Fruit fly (Drosophila melanogaster) whole organism, prepupa: ENCODE data around the gene Vps15.
A peak's percentile ranks its signal among the peaks of the same experiment; 100 is the strongest.

ENCODE experiments used
- Blimp-1 ChIP-seq: fragments of 200-800 bp; sonication (Bioruptor generic); optimal IDR thresholded peaks from 3 replicates; lab custom pipeline; 2017; ENCODE audit warnings: missing biosample characterization, missing genetic modification characterization, mild to moderate bottlenecking, moderate library complexity, missing genetic modification reagents
- CG10631 ChIP-seq: fragments of 200-800 bp; sonication (Bioruptor generic); optimal IDR thresholded peaks from 2 replicates; lab custom pipeline; 2016; ENCODE audit warnings: missing biosample characterization, missing genetic modification characterization
- CG11762 ChIP-seq: fragments of 200-800 bp; sonication (Bioruptor generic); optimal IDR thresholded peaks from 3 replicates; lab custom pipeline; 2016; ENCODE audit warnings: missing biosample characterization, missing genetic modification characterization; ENCODE audit not compliant: insufficient read depth
- CG15336 ChIP-seq: fragments of 200-800 bp; sonication (Bioruptor generic); IDR thresholded peaks from 2 replicates; pipeline ENCODE4 v1.3.6; 2022; ENCODE audit warnings: missing biosample characterization, missing genetic modification characterization
- CG16779 ChIP-seq: fragments of 200-800 bp; sonication (Bioruptor generic); optimal IDR thresholded peaks from 3 replicates; lab custom pipeline; 2017; ENCODE audit warnings: missing biosample characterization, mild to moderate bottlenecking, missing genetic modification characterization
- CG3032 ChIP-seq: fragments of 200-800 bp; optimal IDR thresholded peaks from 2 replicates; lab custom pipeline; 2019; ENCODE audit warnings: missing biosample characterization, mild to moderate bottlenecking, missing genetic modification characterization, moderate library complexity
- CG31627 ChIP-seq: fragments of 200-800 bp; sonication (Bioruptor generic); optimal IDR thresholded peaks from 3 replicates; lab custom pipeline; 2016; ENCODE audit warnings: missing biosample characterization, missing genetic modification characterization
- CG32006 ChIP-seq: fragments of 200-800 bp; sonication (Bioruptor generic); optimal IDR thresholded peaks from 3 replicates; lab custom pipeline; 2017; ENCODE audit warnings: missing biosample characterization, mild to moderate bottlenecking, missing genetic modification characterization
- CG34406 ChIP-seq: fragments of 200-800 bp; sonication (Bioruptor generic); optimal IDR thresholded peaks from 3 replicates; lab custom pipeline; 2016; ENCODE audit warnings: missing biosample characterization, missing genetic modification characterization
- CG3919 ChIP-seq: fragments of 200-800 bp; sonication (Bioruptor generic); optimal IDR thresholded peaks from 3 replicates; lab custom pipeline; 2016; ENCODE audit warnings: missing biosample characterization, missing genetic modification characterization
- CG4318 ChIP-seq: fragments of 200-800 bp; sonication (Bioruptor generic); optimal IDR thresholded peaks from 3 replicates; lab custom pipeline; 2017; ENCODE audit warnings: missing biosample characterization, mild to moderate bottlenecking, missing genetic modification characterization
- CG6808 ChIP-seq: fragments of 200-800 bp; sonication (Bioruptor generic); optimal IDR thresholded peaks from 3 replicates; lab custom pipeline; 2017; ENCODE audit warnings: missing biosample characterization, missing genetic modification characterization, mild to moderate bottlenecking, moderate library complexity, missing genetic modification reagents
- CG6854 ChIP-seq: fragments of 200-800 bp; sonication (Bioruptor generic); optimal IDR thresholded peaks from 2 replicates; lab custom pipeline; 2017; ENCODE audit warnings: missing biosample characterization, mild to moderate bottlenecking, missing genetic modification characterization
- CG7368 ChIP-seq: fragments of 200-800 bp; sonication (Bioruptor generic); optimal IDR thresholded peaks from 3 replicates; lab custom pipeline; 2016; ENCODE audit warnings: missing biosample characterization, missing genetic modification characterization
- CG8119 ChIP-seq: fragments of 200-800 bp; sonication (Bioruptor generic); IDR thresholded peaks from 3 replicates; pipeline ENCODE4 v1.3.6; 2022; ENCODE audit warnings: missing biosample characterization, missing genetic modification characterization
- CG8319 ChIP-seq: fragments of 200-800 bp; sonication (Bioruptor generic); optimal IDR thresholded peaks from 3 replicates; lab custom pipeline; 2016; ENCODE audit warnings: missing biosample characterization, missing genetic modification characterization
- CG8632 ChIP-seq: fragments of 200-800 bp; sonication (Bioruptor generic); optimal IDR thresholded peaks from 3 replicates; lab custom pipeline; 2016; ENCODE audit warnings: missing biosample characterization, missing genetic modification characterization
- CG9139 ChIP-seq: fragments of 200-800 bp; sonication (Bioruptor generic); optimal IDR thresholded peaks from 3 replicates; lab custom pipeline; 2017; ENCODE audit warnings: missing biosample characterization, mild to moderate bottlenecking, missing genetic modification characterization
- Eip75B ChIP-seq: fragments of 200-800 bp; sonication (Bioruptor generic); optimal IDR thresholded peaks from 3 replicates; lab custom pipeline; 2016; ENCODE audit warnings: missing biosample characterization, missing genetic modification characterization
- Eip78C ChIP-seq: fragments of 200-800 bp; sonication (Bioruptor generic); peaks from one replicate; lab custom pipeline; 2016; ENCODE audit warnings: missing biosample characterization, missing genetic modification characterization
- Eip93F ChIP-seq: fragments of 200-800 bp; sonication (Bioruptor generic); optimal IDR thresholded peaks from 2 replicates; lab custom pipeline; 2016; ENCODE audit warnings: missing biosample characterization, mild to moderate bottlenecking, missing genetic modification characterization
- Ets21C ChIP-seq: fragments of 200-800 bp; sonication (Bioruptor generic); optimal IDR thresholded peaks from 3 replicates; lab custom pipeline; 2016; ENCODE audit warnings: missing biosample characterization, missing genetic modification characterization
- Ets96B ChIP-seq: fragments of 200-800 bp; optimal IDR thresholded peaks from 2 replicates; lab custom pipeline; 2019; ENCODE audit warnings: missing biosample characterization, mild to moderate bottlenecking, missing genetic modification characterization, moderate library complexity
- Gug ChIP-seq: fragments of 200-800 bp; sonication (Bioruptor generic); IDR thresholded peaks from 2 replicates; pipeline ENCODE4 v1.3.6; 2022; ENCODE audit warnings: missing biosample characterization, missing genetic modification characterization
- Hr38 ChIP-seq: sonication (Bioruptor generic); optimal IDR thresholded peaks from 2 replicates; lab custom pipeline; 2016; ENCODE audit warnings: missing biosample characterization, missing genetic modification characterization
- Hr39 ChIP-seq: fragments of 200-800 bp; sonication (Bioruptor generic); optimal IDR thresholded peaks from 2 replicates; lab custom pipeline; 2016; ENCODE audit warnings: missing biosample characterization, missing genetic modification characterization
- Lpt ChIP-seq: fragments of 200-800 bp; sonication (Bioruptor generic); optimal IDR thresholded peaks from 3 replicates; lab custom pipeline; 2016; ENCODE audit warnings: missing biosample characterization, missing genetic modification characterization
- Met ChIP-seq: fragments of 200-800 bp; sonication (Bioruptor generic); optimal IDR thresholded peaks from 3 replicates; lab custom pipeline; 2016; ENCODE audit warnings: missing biosample characterization, missing genetic modification characterization
- OdsH ChIP-seq: fragments of 200-800 bp; sonication (Bioruptor generic); optimal IDR thresholded peaks from 3 replicates; lab custom pipeline; 2016; ENCODE audit warnings: missing biosample characterization, missing genetic modification characterization
- Smox ChIP-seq: fragments of 200-800 bp; sonication (Bioruptor generic); optimal IDR thresholded peaks from 3 replicates; lab custom pipeline; 2016; ENCODE audit warnings: missing biosample characterization, missing genetic modification characterization
- Sox14 ChIP-seq: fragments of 200-800 bp; sonication (Bioruptor generic); optimal IDR thresholded peaks from 3 replicates; lab custom pipeline; 2016; ENCODE audit warnings: missing biosample characterization, missing genetic modification characterization
- Sox15 ChIP-seq: fragments of 200-800 bp; sonication (Bioruptor generic); optimal IDR thresholded peaks from 3 replicates; lab custom pipeline; 2016; ENCODE audit warnings: missing biosample characterization, missing genetic modification characterization
- achi ChIP-seq: fragments of 200-800 bp; sonication (Bioruptor generic); optimal IDR thresholded peaks from 3 replicates; lab custom pipeline; 2016; ENCODE audit warnings: missing biosample characterization, missing genetic modification characterization
- cyc ChIP-seq: fragments of 200-800 bp; sonication (Bioruptor generic); optimal IDR thresholded peaks from 3 replicates; lab custom pipeline; 2016; ENCODE audit warnings: missing biosample characterization, missing genetic modification characterization
- dsx ChIP-seq: fragments of 200-800 bp; optimal IDR thresholded peaks from 3 replicates; lab custom pipeline; 2019; ENCODE audit warnings: missing biosample characterization, mild to moderate bottlenecking, missing genetic modification characterization, moderate library complexity; ENCODE audit not compliant: poor library complexity, severe bottlenecking
- fd59A ChIP-seq: fragments of 200-800 bp; sonication (Bioruptor generic); optimal IDR thresholded peaks from 2 replicates; lab custom pipeline; 2017; ENCODE audit warnings: missing biosample characterization, mild to moderate bottlenecking, missing genetic modification characterization, missing genetic modification reagents
- fd85E ChIP-seq: fragments of 200-800 bp; sonication (Bioruptor generic); optimal IDR thresholded peaks from 3 replicates; lab custom pipeline; 2016; ENCODE audit warnings: missing biosample characterization, missing genetic modification characterization
- fkh ChIP-seq: fragments of 200-800 bp; sonication (Bioruptor generic); optimal IDR thresholded peaks from 3 replicates; lab custom pipeline; 2017; ENCODE audit warnings: missing biosample characterization, mild to moderate bottlenecking, missing genetic modification characterization, moderate library complexity
- net ChIP-seq: fragments of 200-800 bp; sonication (Bioruptor generic); optimal IDR thresholded peaks from 3 replicates; lab custom pipeline; 2016; ENCODE audit warnings: missing biosample characterization, missing genetic modification characterization
- pdm3 ChIP-seq: fragments of 200-800 bp; sonication (Bioruptor generic); optimal IDR thresholded peaks from 3 replicates; lab custom pipeline; 2016; ENCODE audit warnings: missing biosample characterization, missing genetic modification characterization
- spab ChIP-seq: fragments of 200-800 bp; sonication (Bioruptor generic); optimal IDR thresholded peaks from 2 replicates; lab custom pipeline; 2017; ENCODE audit warnings: missing biosample characterization, mild to moderate bottlenecking, missing genetic modification characterization, missing genetic modification reagents
- ss ChIP-seq, 2 experiments: fragments of 200-800 bp; sonication (Bioruptor generic); optimal IDR thresholded peaks; 2 replicates in 1 of 2; 3 replicates in 1 of 2; lab custom pipeline; 2017 to 2018; ENCODE audit warnings: mild to moderate bottlenecking in 2 of 2, missing biosample characterization in 2 of 2, missing genetic modification characterization in 2 of 2, moderate library complexity in 1 of 2
- svp ChIP-seq: fragments of 200-800 bp; sonication (Bioruptor generic); peaks from one replicate; lab custom pipeline; 2016; ENCODE audit warnings: missing biosample characterization, missing genetic modification characterization
- topi ChIP-seq: fragments of 200-800 bp; sonication (Bioruptor generic); optimal IDR thresholded peaks from 3 replicates; lab custom pipeline; 2016; ENCODE audit warnings: missing biosample characterization, missing genetic modification characterization
- vri ChIP-seq: fragments of 200-800 bp; sonication (Bioruptor generic); optimal IDR thresholded peaks from 3 replicates; lab custom pipeline; 2016; ENCODE audit warnings: missing biosample characterization, mild to moderate bottlenecking, missing genetic modification characterization

Vps15 gene

dm6 chr3R:9250868-9251267, 5.2 kb upstream of the Vps15 start (continued):
- TF ChIP-seq CG6808 (peak; percentile 56), Gug (GFP tag; lab: Robert Waterston, UW) (peak; percentile 76), fd85E (GFP tag; lab: Kevin White, UChicago) (peak; percentile 26), CG9139 (GFP tag; lab: Kevin White, UChicago) (peak; percentile 34), topi (peak; percentile 93), CG3032 (tag; lab: Kevin White, UChicago) (peak; percentile 71), CG4318 (GFP tag; lab: Kevin White, UChicago) (peak; percentile 82), fkh (GFP tag; lab: Kevin White, UChicago) (no peak), cyc (GFP tag; lab: Kevin White, UChicago) (peak; percentile 92), CG16779 (no peak), CG10631 (GFP tag; lab: Kevin White, UChicago) (peak; percentile 88), CG34406 (GFP tag; lab: Kevin White, UChicago) (peak; percentile 82)

- TF ChIP-seq Eip78C (GFP tag; lab: Kevin White, UChicago) (peak; percentile 35), CG11762 (GFP tag; lab: Kevin White, UChicago) (no peak), CG6854 (GFP tag; lab: Kevin White, UChicago) (no peak), CG8119 (GFP tag; lab: Robert Waterston, UW) (no peak), Blimp-1 (GFP tag; lab: Kevin White, UChicago) (peak; percentile 85), Sox15 (GFP tag; lab: Kevin White, UChicago) (no peak)
- TF ChIP-seq, all 60 proteins: peak for 2
Observed at dm6 chr3R:9249736-9250044, 4.0 kb upstream of the Vps15 start.

dm6 chr3R:9249025-9249735, 3.5 kb upstream of the Vps15 start:
- no peak for TF ChIP-seq fd85E (GFP tag; lab: Kevin White, UChicago)
- peak; percentile 19 for TF ChIP-seq Sox14 (GFP tag; lab: Kevin White, UChicago)
- peak; percentile 20 for TF ChIP-seq Eip75B (GFP tag; lab: Kevin White, UChicago)
- peak; percentile 49 for TF ChIP-seq topi
- peak; percentile 17 for TF ChIP-seq Ets21C (GFP tag; lab: Kevin White, UChicago)
- peak; percentile 72 for TF ChIP-seq svp (GFP tag; lab: Kevin White, UChicago)
- TF ChIP-seq CG32006 (GFP tag; lab: Kevin White, UChicago) = peak; percentile 63
- TF ChIP-seq CG9139 (GFP tag; lab: Kevin White, UChicago) = no peak
- no peak for TF ChIP-seq CG11762 (GFP tag; lab: Kevin White, UChicago)
- TF ChIP-seq Eip93F = peak; percentile 36
- TF ChIP-seq CG15336 (GFP tag; lab: Robert Waterston, UW) = 0 out of 2 replicates have a peak, but pooled peaks have one; percentile 7
- no peak for TF ChIP-seq CG8319
- peak; percentile 13 for TF ChIP-seq dsx (GFP tag; lab: Kevin White, UChicago)
- peak; percentile 5 for TF ChIP-seq Ets96B (tag; lab: Kevin White, UChicago)
- peak; percentile 32 for TF ChIP-seq Hr39 (GFP tag; lab: Kevin White, UChicago)
- TF ChIP-seq Met (GFP tag; lab: Kevin White, UChicago) = peak; percentile 72
- TF ChIP-seq Lpt (GFP tag; lab: Kevin White, UChicago) = peak; percentile 35
- peak; percentile 30 for TF ChIP-seq cyc (GFP tag; lab: Kevin White, UChicago)
- TF ChIP-seq Smox (GFP tag; lab: Kevin White, UChicago) = peak; percentile 55
- TF ChIP-seq ss (GFP tag; optimal IDR thresholded peaks at IDR 0.05; lab: Kevin White, UChicago) = peak in 1 of 2 experiments; percentile 34
- TF ChIP-seq CG8632 (GFP tag; lab: Kevin White, UChicago) = no peak
- no peak for TF ChIP-seq fd59A (GFP tag; lab: Kevin White, UChicago)
- TF ChIP-seq vri (GFP tag; lab: Kevin White, UChicago) = no peak
- peak; percentile 7 for TF ChIP-seq achi
- peak; percentile 27 for TF ChIP-seq OdsH (GFP tag; lab: Kevin White, UChicago)
- no peak for TF ChIP-seq Hr38 (GFP tag; lab: Kevin White, UChicago)
- TF ChIP-seq spab = peak; percentile 21
- TF ChIP-seq CG3919 (GFP tag; lab: Kevin White, UChicago) = peak; percentile 37
- TF ChIP-seq CG3032 (tag; lab: Kevin White, UChicago) = peak; percentile 38
- peak; percentile 15 for TF ChIP-seq net
- peak; percentile 14 for TF ChIP-seq CG6854 (GFP tag; lab: Kevin White, UChicago)
- no peak for TF ChIP-seq CG10631 (GFP tag; lab: Kevin White, UChicago)
- TF ChIP-seq pdm3 (GFP tag; lab: Kevin White, UChicago) = peak; percentile 41
- TF ChIP-seq CG31627 (GFP tag; lab: Kevin White, UChicago) = peak; percentile 15
- TF ChIP-seq Eip78C (GFP tag; lab: Kevin White, UChicago) = peak; percentile 77
- TF ChIP-seq CG7368 (GFP tag; lab: Kevin White, UChicago) = no peak
- peak; percentile 46 for TF ChIP-seq CG6808
- TF ChIP-seq CG8119 (GFP tag; lab: Robert Waterston, UW) = peak; percentile 37; the same call in 1 of the 3 replicates
